Worm (Caenorhabditis elegans) whole organism, young adult: Measurements from ENCODE around the gene npr-4.

Experiments
- ama-1 ChIP-seq, 3 experiments: fragments of 150-350 bp in 1 of 3; sonication (generic microtip) in 2 of 3; optimal IDR thresholded peaks; 2 replicates each; lab custom pipeline; 2014 to 2018; ENCODE audit warnings: missing biosample characterization in 2 of 3, missing genetic modification characterization in 2 of 3, missing genetic modification reagents in 2 of 3
- dpl-1 ChIP-seq: fragments of 150-350 bp; optimal IDR thresholded peaks from 2 replicates; lab custom pipeline; 2014; ENCODE audit warnings: missing biosample characterization, missing genetic modification reagents, missing genetic modification characterization
- lir-1 ChIP-seq: fragments of 200-800 bp; sonication (Bioruptor generic); conservative IDR thresholded peaks from 2 replicates; pipeline ENCODE4 v1.3.6; 2022; ENCODE audit warnings: missing genetic modification reagents, missing genetic modification characterization, missing compliant biosample characterization
- tlf-1 ChIP-seq: fragments of 200-800 bp; sonication (Bioruptor generic); optimal IDR thresholded peaks from 2 replicates; lab custom pipeline; 2018; ENCODE audit warnings: mild to moderate bottlenecking, missing genetic modification characterization, missing compliant biosample characterization
- unc-62 ChIP-seq: fragments of 150-350 bp; optimal IDR thresholded peaks from 2 replicates; lab custom pipeline; 2014; ENCODE audit warnings: missing biosample characterization, missing genetic modification reagents, missing genetic modification characterization

- TF ChIP-seq unc-62 (GFP tag; lab: Kevin White, UChicago) (no peak), ama-1 (optimal IDR thresholded peaks at IDR 0.05; lab: Kevin White, UChicago) (no peak), ama-1 (GFP tag; optimal IDR thresholded peaks at IDR 0.05; lab: Kevin White, UChicago) (no peak), tlf-1 (GFP tag; lab: Kevin White, UChicago) (no peak), dpl-1 (no peak), lir-1 (GFP tag; lab: Robert Waterston, UW) (no peak)
Measured at ce11 chrX:12509334-12509944, 42.0 kb downstream of the npr-4 start.
